Worm (Caenorhabditis elegans) whole organism, young adult: ENCODE data around the gene H12D21.6.

Source experiments
- B0019.2 ChIP-seq: fragments of 200-800 bp; sonication (Bioruptor generic); conservative IDR thresholded peaks from 2 replicates; pipeline ENCODE4 v1.3.6; 2022; ENCODE audit warnings: missing genetic modification reagents, missing genetic modification characterization, missing compliant biosample characterization
- B0261.1 ChIP-seq: sonication (generic microtip); optimal IDR thresholded peaks from 2 replicates; lab custom pipeline; 2016; ENCODE audit warnings: mild to moderate bottlenecking, missing genetic modification characterization, moderate library complexity, missing compliant biosample characterization
- C06A6.2 ChIP-seq: fragments of 200-800 bp; sonication (Bioruptor generic); conservative IDR thresholded peaks from 2 replicates; pipeline ENCODE4 v1.3.6; 2022; ENCODE audit warnings: missing genetic modification characterization, missing compliant biosample characterization
- F39B2.1 ChIP-seq: fragments of 200-800 bp; sonication (Bioruptor generic); IDR thresholded peaks from 2 replicates; pipeline ENCODE4 v1.3.6; 2022; ENCODE audit warnings: missing genetic modification reagents, missing genetic modification characterization, missing compliant biosample characterization
- F55B11.4 ChIP-seq: sonication (generic microtip); optimal IDR thresholded peaks from 2 replicates; lab custom pipeline; 2016; ENCODE audit warnings: missing compliant biosample characterization, missing genetic modification characterization, borderline replicate concordance; ENCODE audit not compliant: insufficient read depth
- Y53F4B.3 ChIP-seq: fragments of 200-800 bp; sonication (Bioruptor generic); IDR thresholded peaks from 2 replicates; pipeline ENCODE4 v1.3.6; 2022; ENCODE audit warnings: missing genetic modification reagents, missing genetic modification characterization, missing compliant biosample characterization
- ama-1 ChIP-seq, 3 experiments: fragments of 150-350 bp in 1 of 3; sonication (generic microtip) in 2 of 3; optimal IDR thresholded peaks; 2 replicates each; lab custom pipeline; 2014 to 2018; ENCODE audit warnings: missing biosample characterization in 2 of 3, missing genetic modification characterization in 2 of 3, missing genetic modification reagents in 2 of 3
- attf-3 ChIP-seq: fragments of 200-800 bp; sonication (Bioruptor generic); conservative IDR thresholded peaks from 2 replicates; pipeline ENCODE4 v1.3.6; 2022; ENCODE audit warnings: missing genetic modification reagents, missing genetic modification characterization, missing compliant biosample characterization
- attf-5 ChIP-seq: fragments of 200-800 bp; sonication (Bioruptor generic); optimal IDR thresholded peaks from 2 replicates; lab custom pipeline; 2018; ENCODE audit warnings: mild to moderate bottlenecking, missing genetic modification characterization, missing compliant biosample characterization
- bed-1 ChIP-seq: fragments of 200-800 bp; sonication (Bioruptor generic); IDR thresholded peaks from 2 replicates; pipeline ENCODE4 v1.3.6; 2022; ENCODE audit warnings: missing genetic modification reagents, missing genetic modification characterization, missing compliant biosample characterization
- cebp-1 ChIP-seq, 2 experiments: fragments of 200-800 bp in 1 of 2; sonication (Bioruptor generic) in 1 of 2; sonication (generic microtip) in 1 of 2; IDR thresholded peaks in 1 of 2; optimal IDR thresholded peaks in 1 of 2; 2 replicates each; pipeline versions ENCODE4 v1.3.6 to Lab custom; 2017 to 2022; ENCODE audit warnings: missing compliant biosample characterization in 2 of 2, missing genetic modification characterization in 2 of 2, mild to moderate bottlenecking in 1 of 2, missing genetic modification reagents in 1 of 2, moderate library complexity in 1 of 2
- ceh-27 ChIP-seq: fragments of 200-800 bp; sonication (Bioruptor generic); optimal IDR thresholded peaks from 2 replicates; lab custom pipeline; 2018; ENCODE audit warnings: mild to moderate bottlenecking, missing genetic modification characterization, moderate library complexity, missing compliant biosample characterization
- dpl-1 ChIP-seq: fragments of 150-350 bp; optimal IDR thresholded peaks from 2 replicates; lab custom pipeline; 2014; ENCODE audit warnings: missing biosample characterization, missing genetic modification reagents, missing genetic modification characterization
- efl-1 ChIP-seq: fragments of 150-350 bp; optimal IDR thresholded peaks from 2 replicates; lab custom pipeline; 2014; ENCODE audit warnings: missing biosample characterization, missing genetic modification reagents, missing genetic modification characterization
- egl-18 ChIP-seq: fragments of 200-800 bp; sonication (Bioruptor generic); IDR thresholded peaks from 2 replicates; pipeline ENCODE4 v1.3.6; 2022; ENCODE audit warnings: missing genetic modification reagents, missing genetic modification characterization, missing compliant biosample characterization
- egl-44 ChIP-seq: fragments of 200-800 bp; sonication (Bioruptor generic); IDR thresholded peaks from 2 replicates; pipeline ENCODE4 v1.3.6; 2022; ENCODE audit warnings: missing genetic modification reagents, missing genetic modification characterization, missing compliant biosample characterization
- ekl-4 ChIP-seq: fragments of 200-800 bp; sonication (Bioruptor generic); IDR thresholded peaks from 2 replicates; pipeline ENCODE4 v1.3.6; 2022; ENCODE audit warnings: missing genetic modification reagents, missing genetic modification characterization, missing compliant biosample characterization
- ets-4 ChIP-seq: fragments of 200-800 bp; sonication (Bioruptor generic); optimal IDR thresholded peaks from 2 replicates; lab custom pipeline; 2018; ENCODE audit warnings: mild to moderate bottlenecking, missing genetic modification characterization, missing compliant biosample characterization
- hmg-1.2 ChIP-seq: fragments of 200-800 bp; sonication (Bioruptor generic); IDR thresholded peaks from 2 replicates; pipeline ENCODE4 v1.3.6; 2022; ENCODE audit warnings: missing genetic modification reagents, missing genetic modification characterization, missing compliant biosample characterization
- hmg-20 ChIP-seq: fragments of 200-800 bp; sonication (Bioruptor generic); IDR thresholded peaks from 2 replicates; pipeline ENCODE4 v1.3.6; 2022; ENCODE audit warnings: missing genetic modification reagents, missing genetic modification characterization, missing compliant biosample characterization
- hrde-1 ChIP-seq: sonication (generic microtip); optimal IDR thresholded peaks from 2 replicates; lab custom pipeline; 2016; ENCODE audit warnings: missing genetic modification characterization, mild to moderate bottlenecking, missing compliant biosample characterization, moderate library complexity, missing genotype, missing genetic modification reagents, borderline replicate concordance
- lag-1 ChIP-seq: fragments of 200-800 bp; sonication (Bioruptor generic); IDR thresholded peaks from 2 replicates; pipeline ENCODE4 v1.3.6; 2022; ENCODE audit warnings: missing genetic modification reagents, missing genetic modification characterization, missing compliant biosample characterization
- lin-35 ChIP-seq, 3 experiments: fragments of 150-350 bp in 2 of 3; sonication (generic microtip) in 1 of 3; optimal IDR thresholded peaks; 2 replicates each; lab custom pipeline; 2014 to 2018; ENCODE audit warnings: missing biosample characterization in 3 of 3, missing genetic modification characterization in 3 of 3, missing genetic modification reagents in 3 of 3
- mel-28 ChIP-seq: sonication (generic microtip); optimal IDR thresholded peaks from 2 replicates; lab custom pipeline; 2016; ENCODE audit warnings: borderline replicate concordance, mild to moderate bottlenecking, missing genetic modification characterization, missing compliant biosample characterization
- nfya-1 ChIP-seq: sonication (generic microtip); optimal IDR thresholded peaks from 2 replicates; lab custom pipeline; 2017; ENCODE audit warnings: antibody characterized with exemption, missing compliant biosample characterization, missing genetic modification characterization, borderline replicate concordance; ENCODE audit not compliant: insufficient read depth
- nhr-27 ChIP-seq: fragments of 200-800 bp; sonication (Bioruptor generic); optimal IDR thresholded peaks from 2 replicates; lab custom pipeline; 2018; ENCODE audit warnings: mild to moderate bottlenecking, missing genetic modification characterization, moderate library complexity, missing compliant biosample characterization
- pha-4 ChIP-seq: fragments of 150-350 bp; sonication (generic microtip); optimal IDR thresholded peaks from 2 replicates; lab custom pipeline; 2014; ENCODE audit warnings: missing biosample characterization, missing genetic modification reagents, missing genetic modification characterization
- rcor-1 ChIP-seq: fragments of 200-800 bp; sonication (Bioruptor generic); IDR thresholded peaks from 2 replicates; pipeline ENCODE4 v1.3.6; 2022; ENCODE audit warnings: missing genetic modification reagents, missing genetic modification characterization, missing compliant biosample characterization
- rpc-1 ChIP-seq, 2 experiments: fragments of 150-350 bp in 1 of 2; sonication (generic microtip) in 1 of 2; optimal IDR thresholded peaks; 2 replicates each; lab custom pipeline; 2014 to 2018; ENCODE audit warnings: missing biosample characterization in 1 of 2, missing genetic modification characterization in 1 of 2, missing genetic modification reagents in 1 of 2, missing genotype in 1 of 2
- sea-2 ChIP-seq: fragments of 200-800 bp; sonication (Bioruptor generic); IDR thresholded peaks from 2 replicates; pipeline ENCODE4 v1.3.6; 2022; ENCODE audit warnings: missing genetic modification characterization, missing compliant biosample characterization
- snpc-1.1 ChIP-seq: sonication (generic microtip); optimal IDR thresholded peaks from 2 replicates; lab custom pipeline; 2017; ENCODE audit warnings: missing genetic modification characterization, mild to moderate bottlenecking, missing compliant biosample characterization, antibody characterized with exemption, moderate library complexity, missing genotype, missing genetic modification reagents; ENCODE audit not compliant: insufficient read depth
- snpc-3.4 ChIP-seq: sonication (generic microtip); optimal IDR thresholded peaks from 2 replicates; lab custom pipeline; 2017; ENCODE audit warnings: missing genetic modification characterization, mild to moderate bottlenecking, missing compliant biosample characterization, antibody characterized with exemption, moderate library complexity, missing genotype, missing genetic modification reagents
- sptf-2 ChIP-seq: fragments of 200-800 bp; sonication (Bioruptor generic); optimal IDR thresholded peaks from 2 replicates; lab custom pipeline; 2018; ENCODE audit warnings: mild to moderate bottlenecking, missing genetic modification characterization, missing compliant biosample characterization
- tbp1 ChIP-seq: fragments of 200-800 bp; sonication (Bioruptor generic); optimal IDR thresholded peaks from 2 replicates; lab custom pipeline; 2018; ENCODE audit warnings: mild to moderate bottlenecking, missing genetic modification characterization, missing compliant biosample characterization
- tbx-9 ChIP-seq: sonication (generic microtip); optimal IDR thresholded peaks from 2 replicates; lab custom pipeline; 2016; ENCODE audit warnings: borderline replicate concordance, missing genetic modification characterization, inconsistent platforms, missing compliant biosample characterization
- zfh-2 ChIP-seq: fragments of 200-800 bp; sonication (Bioruptor generic); conservative IDR thresholded peaks from 2 replicates; pipeline ENCODE4 v1.3.6; 2022; ENCODE audit warnings: missing genetic modification reagents, missing genetic modification characterization, missing compliant biosample characterization

H12D21.6 gene

DNA sequence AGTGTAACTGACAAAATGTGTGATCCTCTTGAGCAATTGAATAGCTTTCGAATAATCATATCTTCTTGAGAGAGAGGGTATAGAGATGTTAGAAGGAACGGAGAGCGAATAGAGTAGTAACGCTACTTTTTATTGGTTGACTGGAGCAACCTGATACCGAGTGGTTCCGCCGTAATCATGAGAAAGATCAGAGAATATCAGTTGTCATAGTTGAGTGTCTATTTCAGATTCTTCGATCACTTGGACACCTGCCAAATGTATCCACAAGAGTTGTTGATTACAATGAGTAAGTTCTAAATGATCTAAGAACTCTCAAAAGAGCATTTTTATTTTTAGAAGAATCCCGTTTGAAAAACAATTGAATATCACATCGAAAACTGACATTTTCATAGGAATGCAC lies 13.1 kb upstream of the H12D21.6 start (continued):
- TF ChIP-seq C06A6.2 (GFP tag; lab: Robert Waterston, UW): no peak
- no peak for TF ChIP-seq attf-5 (GFP tag; lab: Kevin White, UChicago)

DNA sequence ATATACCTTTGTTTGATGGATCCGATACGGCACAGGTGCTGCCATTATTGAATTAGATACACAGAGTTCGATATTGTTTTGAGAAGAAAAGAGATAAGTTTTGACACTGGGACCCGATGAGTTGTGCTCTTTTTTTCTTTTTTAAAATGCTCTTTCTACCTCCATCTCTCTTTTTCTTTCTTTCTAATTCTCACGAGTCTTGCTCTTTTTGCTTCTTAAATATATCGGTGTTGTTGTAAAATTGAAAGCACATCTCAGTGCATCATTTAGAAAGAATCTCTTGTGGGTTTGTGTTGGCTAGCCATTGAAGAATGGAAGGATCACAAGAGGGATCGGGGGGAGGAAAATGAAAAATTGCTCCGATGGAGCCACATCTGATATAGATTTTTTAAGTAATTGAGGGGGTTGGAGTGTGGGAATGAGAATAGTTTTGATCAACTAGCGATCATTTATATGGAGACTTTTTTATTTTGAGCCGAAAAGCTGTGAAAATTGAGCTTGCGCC lies 11.8 kb upstream of the H12D21.6 start, which contains the start of gene H12D21.9:
H12D21.9 (minus strand) TSS at position 148 of the 505 bp plus-strand sequence.
- TF ChIP-seq ama-1 (optimal IDR thresholded peaks at IDR 0.05; lab: Kevin White, UChicago) (no peak), ama-1 (GFP tag; optimal IDR thresholded peaks at IDR 0.05; lab: Kevin White, UChicago) (no peak), hrde-1 (tag; lab: Kevin White, UChicago) (no peak), F55B11.4 (tag; lab: Kevin White, UChicago) (no peak), attf-3 (GFP tag; lab: Robert Waterston, UW) (no peak), dpl-1 (GFP tag; lab: Kevin White, UChicago) (no peak), nhr-27 (tag; lab: Kevin White, UChicago) (no peak), cebp-1 (GFP tag; IDR thresholded peaks at IDR 0.05; lab: Robert Waterston, UW) (no peak), cebp-1 (tag; optimal IDR thresholded peaks at IDR 0.05; lab: Kevin White, UChicago) (no peak), nfya-1 (tag; lab: Kevin White, UChicago) (no peak), ceh-27 (GFP tag; lab: Kevin White, UChicago) (no peak), B0261.1 (tag; lab: Kevin White, UChicago) (no peak), pha-4 (no peak), F39B2.1 (no peak), egl-18 (GFP tag; lab: Robert Waterston, UW) (no peak), sptf-2 (no peak), sea-2 (no peak), tbx-9 (tag; lab: Kevin White, UChicago) (no peak), B0019.2 (no peak), ekl-4 (no peak)

DNA sequence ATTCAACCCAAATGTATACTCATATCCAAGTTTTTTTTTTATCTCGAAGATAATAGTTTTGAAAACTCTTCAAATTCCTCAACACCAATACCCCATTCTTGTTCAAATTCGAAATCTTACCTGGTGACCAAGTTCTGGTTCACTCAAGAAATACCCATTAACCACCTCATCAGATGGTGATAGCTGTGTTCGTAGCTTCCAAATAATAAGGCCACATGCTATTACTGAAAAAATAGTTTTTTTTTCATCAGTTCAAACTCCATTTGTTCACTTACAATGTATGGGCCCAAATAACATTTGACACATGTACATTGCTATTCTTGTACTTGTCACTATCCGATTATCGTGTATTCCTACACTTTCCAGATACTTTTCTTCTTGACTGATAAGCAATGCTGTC lies 9.8 kb upstream of the H12D21.6 start:
- TF ChIP-seq lag-1 (GFP tag; lab: Robert Waterston, UW) (no peak), hmg-20 (GFP tag; lab: Robert Waterston, UW) (no peak), hmg-1.2 (GFP tag; lab: Robert Waterston, UW) (no peak), rpc-1 (optimal IDR thresholded peaks at IDR 0.05; lab: Kevin White, UChicago) (no peak), rpc-1 (tag; optimal IDR thresholded peaks at IDR 0.05; lab: Kevin White, UChicago) (no peak), snpc-3.4 (tag; lab: Kevin White, UChicago) (no peak), zfh-2 (GFP tag; lab: Robert Waterston, UW) (no peak), bed-1 (GFP tag; lab: Robert Waterston, UW) (no peak), efl-1 (GFP tag; lab: Kevin White, UChicago) (no peak), tbp1 (GFP tag; lab: Kevin White, UChicago) (no peak), hrde-1 (tag; lab: Kevin White, UChicago) (no peak), snpc-1.1 (no peak)
- TF ChIP-seq, all 124 proteins: peak for 0

DNA sequence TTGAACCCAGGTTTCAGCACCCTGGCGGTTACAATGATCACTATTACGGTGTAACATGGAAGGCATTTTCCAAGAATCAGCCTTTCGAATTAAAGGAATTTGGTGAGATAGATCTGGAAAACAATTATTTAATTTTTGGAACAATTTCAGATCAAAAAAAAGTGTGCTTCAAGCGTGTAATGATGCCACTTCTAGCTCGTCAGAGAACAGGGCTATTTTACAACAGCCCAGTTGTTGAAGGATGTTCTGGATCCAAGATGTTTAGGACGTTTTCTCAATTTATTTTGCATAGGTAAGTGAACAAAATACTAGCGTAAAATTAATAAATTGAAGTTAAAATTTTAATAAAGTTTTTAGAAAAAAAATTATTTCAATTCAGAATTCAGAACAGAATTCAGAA lies 3.3 kb upstream of the H12D21.6 start:
- no peak for TF ChIP-seq rcor-1 (GFP tag; lab: Robert Waterston, UW)
- TF ChIP-seq Y53F4B.3 (GFP tag; lab: Robert Waterston, UW): no peak
- TF ChIP-seq egl-44 (GFP tag; lab: Robert Waterston, UW): no peak
- TF ChIP-seq tbp1 (GFP tag; lab: Kevin White, UChicago): no peak
- TF ChIP-seq ets-4: no peak
- TF ChIP-seq lin-35 (GFP tag; optimal IDR thresholded peaks at IDR 0.05; lab: Kevin White, UChicago): no peak
- TF ChIP-seq cebp-1 (GFP tag; IDR thresholded peaks at IDR 0.05; lab: Robert Waterston, UW): no peak
- TF ChIP-seq cebp-1 (tag; optimal IDR thresholded peaks at IDR 0.05; lab: Kevin White, UChicago): no peak
- TF ChIP-seq snpc-3.4 (tag; lab: Kevin White, UChicago): no peak
- no peak for TF ChIP-seq mel-28 (tag; lab: Kevin White, UChicago)
